Fruit fly (Drosophila melanogaster): ENCODE results near the gene CG33500.

Gene CG33500

dm6 chr3L:11557209-11557608 lies 48.8 kb downstream of the CG33500 start (continued):
- TF ChIP-seq Hr39 (optimal IDR thresholded peaks at IDR 0.05): no peak
- TF ChIP-seq CG2875 (GFP tag; optimal IDR thresholded peaks at IDR 0.05): no peak
- no peak for TF ChIP-seq pho (GFP tag; optimal IDR thresholded peaks at IDR 0.05)
- TF ChIP-seq Hr78 (GFP tag; optimal IDR thresholded peaks at IDR 0.05): peak in 1 of 2 experiments; percentile 37
- no peak for TF ChIP-seq CG10979 (tag; optimal IDR thresholded peaks at IDR 0.05)
- TF ChIP-seq ap (GFP tag; IDR thresholded peaks at IDR 0.05): no peak
- no peak for TF ChIP-seq CG17328 (GFP tag; IDR thresholded peaks at IDR 0.05)
- peak; percentile 77 for TF ChIP-seq CG1832 (GFP tag; optimal IDR thresholded peaks at IDR 0.05)
- peak in 1 of 2 experiments; percentile 70 for TF ChIP-seq crp (GFP tag; optimal IDR thresholded peaks at IDR 0.05)
- no peak for TF ChIP-seq amos (GFP tag; IDR thresholded peaks at IDR 0.05; ENCODE audit: partially characterized antibody)
- TF ChIP-seq Deaf1 (tag; optimal IDR thresholded peaks at IDR 0.05): peak; percentile 25
- no peak for TF ChIP-seq NfI (GFP tag; optimal IDR thresholded peaks at IDR 0.05)
- TF ChIP-seq CG17186 (GFP tag; optimal IDR thresholded peaks at IDR 0.05): no peak
- TF ChIP-seq CG1602 (GFP tag; optimal IDR thresholded peaks at IDR 0.05): no peak
- no peak for TF ChIP-seq jing (GFP tag; optimal IDR thresholded peaks at IDR 0.05)
- no peak for TF ChIP-seq BEAF-32 (GFP tag; optimal IDR thresholded peaks at IDR 0.05)
- 0 out of 2 replicates have a peak, but pooled peaks have one; percentile 15 for TF ChIP-seq CG10321 (GFP tag; IDR thresholded peaks at IDR 0.05)
- TF ChIP-seq sens (GFP tag): peak; percentile 63
- no peak for TF ChIP-seq CG2116 (GFP tag; optimal IDR thresholded peaks at IDR 0.05)
- no peak for TF ChIP-seq Eip74EF (GFP tag; optimal IDR thresholded peaks at IDR 0.05)
- no peak for TF ChIP-seq Pdp1 (GFP tag; optimal IDR thresholded peaks at IDR 0.05)
- TF ChIP-seq Atf6 (GFP tag; IDR thresholded peaks at IDR 0.05): no peak
- TF ChIP-seq CG9609 (GFP tag; optimal IDR thresholded peaks at IDR 0.05): no peak
- TF ChIP-seq CG42726 (GFP tag; IDR thresholded peaks at IDR 0.05; ENCODE audit: partially characterized antibody): no peak
- TF ChIP-seq Scr (GFP tag; IDR thresholded peaks at IDR 0.05; ENCODE audit: partially characterized antibody): no peak
- no peak for TF ChIP-seq prd (optimal IDR thresholded peaks at IDR 0.05)
- TF ChIP-seq prd (GFP tag; IDR thresholded peaks at IDR 0.05): no peak
- no peak for TF ChIP-seq HLH4C (GFP tag; IDR thresholded peaks at IDR 0.05; ENCODE audit: partially characterized antibody)
- no peak for TF ChIP-seq psq (GFP tag; optimal IDR thresholded peaks at IDR 0.05)
- peak; percentile 57 for TF ChIP-seq Drgx (GFP tag; IDR thresholded peaks at IDR 0.05)
- no peak for TF ChIP-seq lov (optimal IDR thresholded peaks at IDR 0.05)
- 0 out of 3 replicates have a peak, but pooled peaks have one; percentile 27 for TF ChIP-seq lov (GFP tag; IDR thresholded peaks at IDR 0.05)
- TF ChIP-seq CTCF (GFP tag; optimal IDR thresholded peaks at IDR 0.05): peak; percentile 14
- TF ChIP-seq tgo (GFP tag; IDR thresholded peaks at IDR 0.05): no peak
- no peak for TF ChIP-seq gsb-n (tag; optimal IDR thresholded peaks at IDR 0.05)
- TF ChIP-seq danr (GFP tag; IDR thresholded peaks at IDR 0.05): no peak
- 0 out of 2 replicates have a peak, but pooled peaks have one; percentile 16 for TF ChIP-seq CG4360 (GFP tag; IDR thresholded peaks at IDR 0.05)
- peak; percentile 12 for TF ChIP-seq kah (GFP tag; optimal IDR thresholded peaks at IDR 0.05)
- TF ChIP-seq CG15269 (tag; optimal IDR thresholded peaks at IDR 0.05): no peak
- TF ChIP-seq insv (GFP tag; optimal IDR thresholded peaks at IDR 0.05): peak in 1 of 2 experiments; percentile 48
- no peak for TF ChIP-seq lilli (GFP tag; optimal IDR thresholded peaks at IDR 0.05)
- peak; percentile 93 for TF ChIP-seq nom (GFP tag; optimal IDR thresholded peaks at IDR 0.05)
- TF ChIP-seq slp2 (GFP tag; optimal IDR thresholded peaks at IDR 0.05): no peak
- TF ChIP-seq crol (GFP tag; IDR thresholded peaks at IDR 0.05): peak; percentile 64
- TF ChIP-seq chinmo (GFP tag; IDR thresholded peaks at IDR 0.05; ENCODE audit: partially characterized antibody): 0 out of 4 replicates have a peak, but pooled peaks have one; percentile 26
- TF ChIP-seq NK7.1 (GFP tag; optimal IDR thresholded peaks at IDR 0.05): no peak
- TF ChIP-seq Opbp (GFP tag; IDR thresholded peaks at IDR 0.05; ENCODE audit: partially characterized antibody): no peak
- TF ChIP-seq CG17829 (tag; optimal IDR thresholded peaks at IDR 0.05): peak; percentile 13
- TF ChIP-seq Ets65A (GFP tag): no peak
- TF ChIP-seq sob (GFP tag; IDR thresholded peaks at IDR 0.05): no peak
- no peak for TF ChIP-seq hth (optimal IDR thresholded peaks at IDR 0.05)
- no peak for TF ChIP-seq klu (GFP tag; IDR thresholded peaks at IDR 0.05)

Data from whole organism, embryonic.